Fruit fly (Drosophila melanogaster) whole organism, prepupa: ENCODE results near the gene CG43902.

Experiments
- CG11902 ChIP-seq: fragments of 200-800 bp; sonication (Bioruptor generic); optimal IDR thresholded peaks from 3 replicates; lab custom pipeline; 2016; ENCODE audit warnings: missing biosample characterization, missing genetic modification characterization
- CG16779 ChIP-seq: fragments of 200-800 bp; sonication (Bioruptor generic); optimal IDR thresholded peaks from 3 replicates; lab custom pipeline; 2017; ENCODE audit warnings: missing biosample characterization, mild to moderate bottlenecking, missing genetic modification characterization
- CG3919 ChIP-seq: fragments of 200-800 bp; sonication (Bioruptor generic); optimal IDR thresholded peaks from 3 replicates; lab custom pipeline; 2016; ENCODE audit warnings: missing biosample characterization, missing genetic modification characterization
- Eip78C ChIP-seq: fragments of 200-800 bp; sonication (Bioruptor generic); peaks from one replicate; lab custom pipeline; 2016; ENCODE audit warnings: missing biosample characterization, missing genetic modification characterization
- Hr38 ChIP-seq: sonication (Bioruptor generic); optimal IDR thresholded peaks from 2 replicates; lab custom pipeline; 2016; ENCODE audit warnings: missing biosample characterization, missing genetic modification characterization
- OdsH ChIP-seq: fragments of 200-800 bp; sonication (Bioruptor generic); optimal IDR thresholded peaks from 3 replicates; lab custom pipeline; 2016; ENCODE audit warnings: missing biosample characterization, missing genetic modification characterization
- Sox102F ChIP-seq: fragments of 200-800 bp; sonication (Bioruptor generic); optimal IDR thresholded peaks from 2 replicates; lab custom pipeline; 2016; ENCODE audit warnings: missing biosample characterization, mild to moderate bottlenecking, missing genetic modification characterization
- Sox14 ChIP-seq: fragments of 200-800 bp; sonication (Bioruptor generic); optimal IDR thresholded peaks from 3 replicates; lab custom pipeline; 2016; ENCODE audit warnings: missing biosample characterization, missing genetic modification characterization
- eg ChIP-seq: fragments of 200-800 bp; sonication (Bioruptor generic); IDR thresholded peaks from 3 replicates; pipeline ENCODE4 v1.3.6; 2022; ENCODE audit warnings: missing biosample characterization, missing genetic modification characterization
- fd85E ChIP-seq: fragments of 200-800 bp; sonication (Bioruptor generic); optimal IDR thresholded peaks from 3 replicates; lab custom pipeline; 2016; ENCODE audit warnings: missing biosample characterization, missing genetic modification characterization
- fkh ChIP-seq: fragments of 200-800 bp; sonication (Bioruptor generic); optimal IDR thresholded peaks from 3 replicates; lab custom pipeline; 2017; ENCODE audit warnings: missing biosample characterization, mild to moderate bottlenecking, missing genetic modification characterization, moderate library complexity
- lz ChIP-seq: fragments of 200-800 bp; sonication (Bioruptor generic); optimal IDR thresholded peaks from 3 replicates; lab custom pipeline; 2016; ENCODE audit warnings: missing biosample characterization, missing genetic modification characterization
- net ChIP-seq: fragments of 200-800 bp; sonication (Bioruptor generic); optimal IDR thresholded peaks from 3 replicates; lab custom pipeline; 2016; ENCODE audit warnings: missing biosample characterization, missing genetic modification characterization
- topi ChIP-seq: fragments of 200-800 bp; sonication (Bioruptor generic); optimal IDR thresholded peaks from 3 replicates; lab custom pipeline; 2016; ENCODE audit warnings: missing biosample characterization, missing genetic modification characterization

DNA sequence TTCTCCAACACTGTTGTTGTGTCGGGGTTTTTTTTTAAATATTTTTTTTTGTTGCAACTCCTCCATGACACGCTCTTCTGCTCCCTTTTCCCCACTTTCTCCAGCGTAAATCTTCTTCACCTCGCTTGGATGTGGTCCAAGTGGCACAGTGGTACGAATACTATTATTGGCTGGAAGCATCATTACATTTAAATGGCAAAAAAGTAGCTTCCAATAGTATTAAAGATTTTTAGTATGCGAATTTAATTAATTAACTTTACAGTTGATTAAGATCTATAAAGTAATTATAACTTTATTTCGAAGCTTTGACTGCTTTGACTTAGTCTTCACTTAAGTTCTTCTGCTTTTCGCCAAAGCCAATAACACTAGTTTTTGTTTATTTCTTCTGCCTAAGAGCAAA, 39.9 kb upstream of the CG43902 start:
- TF ChIP-seq lz (GFP tag; lab: Kevin White, UChicago): peak; percentile 45
- TF ChIP-seq eg: no peak
- TF ChIP-seq CG3919 (GFP tag; lab: Kevin White, UChicago): peak; percentile 29
- no peak for TF ChIP-seq Sox102F (GFP tag; lab: Kevin White, UChicago)
- no peak for TF ChIP-seq CG11902 (GFP tag; lab: Kevin White, UChicago)
- peak; percentile 10 for TF ChIP-seq Sox14
- no peak for TF ChIP-seq fkh (GFP tag; lab: Kevin White, UChicago)
- TF ChIP-seq Eip78C: peak; percentile 80
- TF ChIP-seq Hr38 (GFP tag; lab: Kevin White, UChicago): no peak
- peak; percentile 3 for TF ChIP-seq net
- TF ChIP-seq topi (GFP tag; lab: Kevin White, UChicago): peak; percentile 47
- peak; percentile 42 for TF ChIP-seq OdsH (GFP tag; lab: Kevin White, UChicago)
- no peak for TF ChIP-seq CG16779 (tag; lab: Kevin White, UChicago)
- TF ChIP-seq fd85E (GFP tag; lab: Kevin White, UChicago): no peak
